Fruit fly (Drosophila melanogaster): ENCODE data around the gene CG8036.

The CG8036 gene

dm6 chr3R:8673803-8674234 lies 6.2 kb downstream of the CG8036 start, which contains the start of gene mRpL19 (continued):
- peak; percentile 17 for TF ChIP-seq HmgZ (tag; optimal IDR thresholded peaks at IDR 0.05)
- peak; percentile 71 for TF ChIP-seq CG13424 (tag; optimal IDR thresholded peaks at IDR 0.05)
- peak; percentile 58 for TF ChIP-seq Scr (GFP tag; IDR thresholded peaks at IDR 0.05; ENCODE audit: partially characterized antibody)
- TF ChIP-seq CG13296 (GFP tag; optimal IDR thresholded peaks at IDR 0.05), result peak; percentile 69
- TF ChIP-seq sqz (GFP tag; optimal IDR thresholded peaks at IDR 0.05), result peak; percentile 54
- TF ChIP-seq Oli (tag; optimal IDR thresholded peaks at IDR 0.05), result no peak
- TF ChIP-seq gro (GFP tag; optimal IDR thresholded peaks at IDR 0.05), result peak; percentile 11
- no peak for TF ChIP-seq Atf3 (GFP tag; optimal IDR thresholded peaks at IDR 0.05)
- peak; percentile 50 for TF ChIP-seq CG10979 (tag; optimal IDR thresholded peaks at IDR 0.05)
- peak; percentile 53 for TF ChIP-seq CG7556 (GFP tag; optimal IDR thresholded peaks at IDR 0.05)
- no peak for TF ChIP-seq CG11085 (GFP tag; IDR thresholded peaks at IDR 0.05)
- peak; percentile 84 for TF ChIP-seq MBD-R2 (GFP tag; IDR thresholded peaks at IDR 0.05)
- TF ChIP-seq HLH4C (GFP tag; IDR thresholded peaks at IDR 0.05; ENCODE audit: partially characterized antibody), result peak; percentile 67
- TF ChIP-seq Dek (tag; optimal IDR thresholded peaks at IDR 0.05), result peak; percentile 50
- TF ChIP-seq Neu2 (GFP tag; optimal IDR thresholded peaks at IDR 0.05; ENCODE audit: borderline replicate concordance), result no peak
- TF ChIP-seq sens (GFP tag), result peak; percentile 68
- TF ChIP-seq hkb (optimal IDR thresholded peaks at IDR 0.05), result no peak
- peak; percentile 38; the same call in 1 of the 2 replicates for TF ChIP-seq hkb (GFP tag; IDR thresholded peaks at IDR 0.05)
- peak; percentile 26; the same call in 1 of the 3 replicates for TF ChIP-seq knrl (GFP tag; IDR thresholded peaks at IDR 0.05; ENCODE audit: partially characterized antibody)
- TF ChIP-seq CG9932 (GFP tag; IDR thresholded peaks at IDR 0.05), result no peak
- TF ChIP-seq Nf-YB (GFP tag; optimal IDR thresholded peaks at IDR 0.05), result peak; percentile 37
- TF ChIP-seq kni (GFP tag; optimal IDR thresholded peaks at IDR 0.05), result no peak
- no peak for TF ChIP-seq sc (optimal IDR thresholded peaks at IDR 0.05)
- TF ChIP-seq sc (GFP tag; optimal IDR thresholded peaks at IDR 0.05), result no peak
- TF ChIP-seq Xbp1 (GFP tag; optimal IDR thresholded peaks at IDR 0.05), result peak; percentile 2
- TF ChIP-seq PHDP (tag; optimal IDR thresholded peaks at IDR 0.05), result peak; percentile 68
- TF ChIP-seq sug (tag; optimal IDR thresholded peaks at IDR 0.05), result peak; percentile 61
- peak; percentile 57 for TF ChIP-seq grau (tag; optimal IDR thresholded peaks at IDR 0.05)
- TF ChIP-seq run (tag; optimal IDR thresholded peaks at IDR 0.05), result no peak
- peak; percentile 45 for TF ChIP-seq lilli (GFP tag; optimal IDR thresholded peaks at IDR 0.05)
- TF ChIP-seq dmrt99B (tag; optimal IDR thresholded peaks at IDR 0.05), result peak; percentile 33
- TF ChIP-seq jigr1 (GFP tag; IDR thresholded peaks at IDR 0.05), result peak; percentile 53; the same call in 1 of the 3 replicates
- peak in 1 of 2 experiments; percentile 3 for TF ChIP-seq dpn (GFP tag; optimal IDR thresholded peaks at IDR 0.05)
- 0 out of 3 replicates have a peak, but pooled peaks have one; percentile 30 for TF ChIP-seq mld (GFP tag; IDR thresholded peaks at IDR 0.05; ENCODE audit: partially characterized antibody)
- TF ChIP-seq Vsx1 (GFP tag; optimal IDR thresholded peaks at IDR 0.05), result no peak
- TF ChIP-seq CG8290 (GFP tag; optimal IDR thresholded peaks at IDR 0.05), result peak; percentile 45
- no peak for TF ChIP-seq CG8290 (tag; optimal IDR thresholded peaks at IDR 0.05)
- TF ChIP-seq nerfin-2 (GFP tag; IDR thresholded peaks at IDR 0.05; ENCODE audit: partially characterized antibody), result peak; percentile 40; the same call in 1 of the 2 replicates
- TF ChIP-seq CG4617 (GFP tag; optimal IDR thresholded peaks at IDR 0.05; ENCODE audit: borderline replicate concordance), result peak; percentile 22
- TF ChIP-seq CG11695 (GFP tag; IDR thresholded peaks at IDR 0.05), result peak; percentile 34; the same call in 1 of the 3 replicates
- TF ChIP-seq CG14710 (tag; optimal IDR thresholded peaks at IDR 0.05), result peak; percentile 69
- no peak for TF ChIP-seq CG32767 (GFP tag; IDR thresholded peaks at IDR 0.05)
- TF ChIP-seq YL-1 (GFP tag; optimal IDR thresholded peaks at IDR 0.05), result peak; percentile 74
- peak; percentile 28 for TF ChIP-seq CG12155 (GFP tag; optimal IDR thresholded peaks at IDR 0.05)
- peak; percentile 44 for TF ChIP-seq NfI (GFP tag; optimal IDR thresholded peaks at IDR 0.05)
- no peak for TF ChIP-seq CG6683 (GFP tag; optimal IDR thresholded peaks at IDR 0.05)
- peak; percentile 58; the same call in 1 of the 3 replicates for TF ChIP-seq CG7963 (GFP tag; IDR thresholded peaks at IDR 0.05; ENCODE audit: partially characterized antibody)
- peak; percentile 39 for TF ChIP-seq CG33557 (GFP tag; optimal IDR thresholded peaks at IDR 0.05)
- peak; percentile 75 for TF ChIP-seq Dll (GFP tag; IDR thresholded peaks at IDR 0.05; ENCODE audit: partially characterized antibody)
- peak; percentile 45 for TF ChIP-seq Kr (GFP tag; optimal IDR thresholded peaks at IDR 0.05)

Measured in whole organism, embryonic.